Worm (Caenorhabditis elegans): ENCODE measurements around the gene Y69E1A.3.
"Not testable (repeated sequence)": the region's sequence is repeated elsewhere in the genome, so short reads cannot be mapped to it uniquely, and the experiment has no call there.

Y69E1A.3 gene

DNA sequence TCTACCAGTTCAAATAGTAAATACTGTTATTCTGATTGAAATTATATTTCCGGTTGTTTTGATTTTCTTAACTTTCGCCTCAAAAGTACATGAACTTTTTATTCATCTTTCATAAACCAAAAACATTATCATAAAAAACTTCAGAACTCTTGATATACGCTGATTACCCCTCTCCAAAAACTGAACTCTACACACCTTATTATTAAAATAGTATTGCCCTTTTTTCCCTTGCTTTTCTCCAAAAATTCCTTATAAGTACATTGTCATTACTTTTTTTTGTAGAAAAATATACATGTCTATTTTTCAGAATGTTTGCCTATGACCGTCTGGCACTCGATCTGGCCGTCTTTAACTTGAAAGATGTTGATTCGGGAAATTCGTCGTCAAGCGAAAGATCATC, 29.7 kb downstream of the Y69E1A.3 start, which contains the start of gene Y43E12A.2:
TSS of gene Y43E12A.2 (plus strand) at position 301 of the 400 bp plus-strand sequence.
- no peak for TF ChIP-seq unc-62 (GFP tag; optimal IDR thresholded peaks at IDR 0.05)

DNA sequence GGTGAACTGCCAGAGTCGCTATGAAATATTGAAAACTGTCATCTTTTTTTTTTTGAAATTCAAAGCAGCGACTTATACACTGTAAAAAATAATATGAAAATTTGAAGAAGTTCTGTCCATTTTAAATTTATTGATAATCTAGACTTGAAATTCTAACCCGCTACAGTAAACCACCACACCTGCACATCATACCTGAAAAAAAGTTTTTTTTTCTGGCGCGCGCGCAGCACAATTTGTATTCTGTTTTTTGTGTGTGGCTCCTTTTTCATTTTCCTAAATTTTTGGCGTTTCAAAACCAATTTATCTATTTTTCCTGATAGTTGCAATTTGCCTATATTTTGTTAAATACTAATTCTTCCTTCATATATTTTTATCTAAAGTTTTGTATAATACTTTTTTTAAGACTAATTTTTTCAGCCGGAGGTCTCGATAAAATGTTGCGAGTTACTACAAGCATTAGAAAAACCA, 33.5 kb downstream of the Y69E1A.3 start, which contains the start of gene cyb-2.1:
TSS of gene cyb-2.1 (plus strand) at position 418 of the 468 bp plus-strand sequence.
- TF ChIP-seq unc-62 (GFP tag; optimal IDR thresholded peaks at IDR 0.05): no peak

DNA sequence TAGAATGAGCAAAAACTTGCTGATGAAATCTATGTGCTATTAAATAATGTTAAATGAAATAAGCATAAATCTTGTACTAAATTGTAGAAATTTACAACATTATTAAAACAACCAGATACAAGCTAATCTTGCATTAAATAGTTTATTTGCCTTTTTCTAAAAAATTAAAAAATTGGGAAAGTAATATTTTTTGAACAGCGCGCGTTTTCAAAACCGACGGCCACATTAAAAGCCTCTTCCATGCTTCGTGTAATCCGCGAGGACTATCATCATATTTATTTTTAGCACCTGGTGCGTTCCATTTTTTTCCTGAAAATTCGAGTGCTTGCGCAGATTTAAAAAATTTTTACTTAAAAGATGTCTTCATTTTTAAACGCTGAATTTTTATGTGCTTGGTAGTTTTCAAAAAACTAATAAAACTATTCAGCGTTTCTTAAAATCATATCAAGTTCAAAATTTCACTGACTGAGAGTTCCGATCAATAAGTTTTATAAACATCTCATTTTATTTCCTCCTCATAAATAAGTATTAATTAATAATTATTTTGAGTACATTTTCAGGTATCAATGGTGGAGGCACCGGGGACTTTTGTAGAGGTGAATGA, 35.3 kb downstream of the Y69E1A.3 start, which contains the start of gene Y43E12A.3:
TSS of gene Y43E12A.3 (plus strand) at position 554 of the 604 bp plus-strand sequence.
- not testable (repeated sequence) for TF ChIP-seq unc-62 (GFP tag; optimal IDR thresholded peaks at IDR 0.05)

DNA sequence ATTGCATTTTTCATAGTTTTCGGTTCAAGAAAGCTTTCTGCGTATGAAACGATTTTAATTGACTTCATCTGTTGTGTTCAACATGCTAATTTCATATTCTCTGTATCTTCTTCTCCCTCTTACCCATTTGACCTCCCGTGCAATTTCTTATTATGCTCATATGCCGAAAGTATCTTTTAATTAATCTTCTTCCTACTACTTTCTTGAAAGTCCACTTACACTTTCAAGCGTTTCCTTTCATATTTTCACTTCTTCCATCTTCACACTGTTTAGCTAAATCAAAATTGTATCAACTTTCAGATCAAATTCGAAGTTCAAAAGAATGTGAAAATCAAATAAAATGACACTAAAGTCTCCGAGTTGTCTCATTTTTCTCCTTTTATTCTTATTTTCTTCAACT, 38.6 kb downstream of the Y69E1A.3 start, which contains the start of gene F13H10.5:
TSS of gene F13H10.5 (plus strand) at position 301 of the 400 bp plus-strand sequence.
- TF ChIP-seq unc-62 (GFP tag; optimal IDR thresholded peaks at IDR 0.05): no peak

DNA sequence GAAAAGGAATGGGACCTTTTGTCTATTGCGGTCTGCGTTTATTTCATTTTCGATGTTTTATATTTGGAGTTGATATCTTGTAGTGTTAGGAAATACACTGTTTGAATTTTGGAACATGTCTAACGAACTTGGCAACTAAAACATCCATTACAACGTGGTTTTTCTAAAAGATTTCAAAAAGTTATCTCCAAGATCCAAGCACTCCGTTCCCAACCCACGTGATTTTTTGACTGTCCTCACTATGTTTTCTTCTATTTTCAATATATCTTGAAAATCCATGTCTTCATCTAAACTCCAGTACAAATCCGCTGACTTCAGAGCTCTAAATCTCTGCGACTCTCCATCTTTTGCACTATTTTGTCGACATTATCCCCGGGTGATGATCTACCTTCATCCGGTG, 49.5 kb downstream of the Y69E1A.3 start, which contains the start of gene F13H10.9:
TSS of gene F13H10.9 (plus strand) at position 301 of the 400 bp plus-strand sequence.
- no peak for TF ChIP-seq unc-62 (GFP tag; optimal IDR thresholded peaks at IDR 0.05)

DNA sequence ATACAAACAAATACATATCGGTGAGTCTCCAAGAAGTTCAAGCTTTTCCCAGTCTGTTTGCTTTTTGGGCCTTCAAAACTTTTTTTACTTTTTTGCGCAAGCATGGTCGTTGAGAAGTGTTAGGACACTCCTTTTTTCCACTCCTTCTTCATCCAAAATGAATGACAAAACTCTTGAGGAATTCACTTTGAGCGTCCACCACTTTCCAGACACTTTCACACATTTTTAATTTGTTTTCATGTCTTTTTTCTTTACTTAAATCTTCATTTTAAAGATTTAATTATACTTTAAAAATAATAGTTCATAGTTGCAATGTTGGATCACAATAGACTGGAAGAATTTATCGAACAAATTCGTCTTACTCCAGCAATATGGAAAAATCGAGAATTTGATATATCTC, 52.2 kb downstream of the Y69E1A.3 start, which contains the start of gene F13H10.1:
TSS of gene F13H10.1 (plus strand) at position 301 of the 400 bp plus-strand sequence.
- no peak for TF ChIP-seq unc-62 (GFP tag; optimal IDR thresholded peaks at IDR 0.05)

Data from whole organism, dauer.